Fruit fly (Drosophila melanogaster) whole organism, prepupa: ENCODE results near the gene ymp.

ENCODE experiments used
- Blimp-1 ChIP-seq: fragments of 200-800 bp; sonication (Bioruptor generic); optimal IDR thresholded peaks from 3 replicates; lab custom pipeline; 2017; ENCODE audit warnings: missing biosample characterization, missing genetic modification characterization, mild to moderate bottlenecking, moderate library complexity, missing genetic modification reagents
- CG10631 ChIP-seq: fragments of 200-800 bp; sonication (Bioruptor generic); optimal IDR thresholded peaks from 2 replicates; lab custom pipeline; 2016; ENCODE audit warnings: missing biosample characterization, missing genetic modification characterization
- CG10669 ChIP-seq: fragments of 200-800 bp; sonication (Bioruptor generic); optimal IDR thresholded peaks from 3 replicates; lab custom pipeline; 2018; ENCODE audit warnings: missing biosample characterization, mild to moderate bottlenecking, missing genetic modification characterization, moderate library complexity
- CG11294 ChIP-seq: fragments of 200-800 bp; sonication (Bioruptor generic); IDR thresholded peaks from 2 replicates; pipeline ENCODE4 v1.3.6; 2022; ENCODE audit warnings: missing biosample characterization, missing genetic modification characterization
- CG11762 ChIP-seq: fragments of 200-800 bp; sonication (Bioruptor generic); optimal IDR thresholded peaks from 3 replicates; lab custom pipeline; 2016; ENCODE audit warnings: missing biosample characterization, missing genetic modification characterization; ENCODE audit not compliant: insufficient read depth
- CG11902 ChIP-seq: fragments of 200-800 bp; sonication (Bioruptor generic); optimal IDR thresholded peaks from 3 replicates; lab custom pipeline; 2016; ENCODE audit warnings: missing biosample characterization, missing genetic modification characterization
- CG1621 ChIP-seq: fragments of 200-800 bp; sonication (Bioruptor generic); optimal IDR thresholded peaks from 3 replicates; lab custom pipeline; 2018; ENCODE audit warnings: missing biosample characterization, mild to moderate bottlenecking, missing genetic modification characterization
- CG16779 ChIP-seq: fragments of 200-800 bp; sonication (Bioruptor generic); optimal IDR thresholded peaks from 3 replicates; lab custom pipeline; 2017; ENCODE audit warnings: missing biosample characterization, mild to moderate bottlenecking, missing genetic modification characterization
- CG3032 ChIP-seq: fragments of 200-800 bp; optimal IDR thresholded peaks from 2 replicates; lab custom pipeline; 2019; ENCODE audit warnings: missing biosample characterization, mild to moderate bottlenecking, missing genetic modification characterization, moderate library complexity
- CG31627 ChIP-seq: fragments of 200-800 bp; sonication (Bioruptor generic); optimal IDR thresholded peaks from 3 replicates; lab custom pipeline; 2016; ENCODE audit warnings: missing biosample characterization, missing genetic modification characterization
- CG32006 ChIP-seq: fragments of 200-800 bp; sonication (Bioruptor generic); optimal IDR thresholded peaks from 3 replicates; lab custom pipeline; 2017; ENCODE audit warnings: missing biosample characterization, mild to moderate bottlenecking, missing genetic modification characterization
- CG4318 ChIP-seq: fragments of 200-800 bp; sonication (Bioruptor generic); optimal IDR thresholded peaks from 3 replicates; lab custom pipeline; 2017; ENCODE audit warnings: missing biosample characterization, mild to moderate bottlenecking, missing genetic modification characterization
- CG6163 ChIP-seq: fragments of 200-800 bp; sonication (Bioruptor generic); IDR thresholded peaks from 3 replicates; pipeline ENCODE4 v1.3.6; 2022; ENCODE audit warnings: missing biosample characterization, missing genetic modification characterization
- CG6792 ChIP-seq: fragments of 200-800 bp; sonication (Bioruptor generic); optimal IDR thresholded peaks from 3 replicates; lab custom pipeline; 2016; ENCODE audit warnings: missing biosample characterization, missing genetic modification characterization
- CG6808 ChIP-seq: fragments of 200-800 bp; sonication (Bioruptor generic); optimal IDR thresholded peaks from 3 replicates; lab custom pipeline; 2017; ENCODE audit warnings: missing biosample characterization, missing genetic modification characterization, mild to moderate bottlenecking, moderate library complexity, missing genetic modification reagents
- CG6854 ChIP-seq: fragments of 200-800 bp; sonication (Bioruptor generic); optimal IDR thresholded peaks from 2 replicates; lab custom pipeline; 2017; ENCODE audit warnings: missing biosample characterization, mild to moderate bottlenecking, missing genetic modification characterization
- CG8119 ChIP-seq: fragments of 200-800 bp; sonication (Bioruptor generic); IDR thresholded peaks from 3 replicates; pipeline ENCODE4 v1.3.6; 2022; ENCODE audit warnings: missing biosample characterization, missing genetic modification characterization
- CG8632 ChIP-seq: fragments of 200-800 bp; sonication (Bioruptor generic); optimal IDR thresholded peaks from 3 replicates; lab custom pipeline; 2016; ENCODE audit warnings: missing biosample characterization, missing genetic modification characterization
- CG9139 ChIP-seq: fragments of 200-800 bp; sonication (Bioruptor generic); optimal IDR thresholded peaks from 3 replicates; lab custom pipeline; 2017; ENCODE audit warnings: missing biosample characterization, mild to moderate bottlenecking, missing genetic modification characterization
- Eip75B ChIP-seq: fragments of 200-800 bp; sonication (Bioruptor generic); optimal IDR thresholded peaks from 3 replicates; lab custom pipeline; 2016; ENCODE audit warnings: missing biosample characterization, missing genetic modification characterization
- Eip78C ChIP-seq: fragments of 200-800 bp; sonication (Bioruptor generic); peaks from one replicate; lab custom pipeline; 2016; ENCODE audit warnings: missing biosample characterization, missing genetic modification characterization
- Eip93F ChIP-seq: fragments of 200-800 bp; sonication (Bioruptor generic); optimal IDR thresholded peaks from 2 replicates; lab custom pipeline; 2016; ENCODE audit warnings: missing biosample characterization, mild to moderate bottlenecking, missing genetic modification characterization
- Ets96B ChIP-seq: fragments of 200-800 bp; optimal IDR thresholded peaks from 2 replicates; lab custom pipeline; 2019; ENCODE audit warnings: missing biosample characterization, mild to moderate bottlenecking, missing genetic modification characterization, moderate library complexity
- Gug ChIP-seq: fragments of 200-800 bp; sonication (Bioruptor generic); IDR thresholded peaks from 2 replicates; pipeline ENCODE4 v1.3.6; 2022; ENCODE audit warnings: missing biosample characterization, missing genetic modification characterization
- Hr38 ChIP-seq: sonication (Bioruptor generic); optimal IDR thresholded peaks from 2 replicates; lab custom pipeline; 2016; ENCODE audit warnings: missing biosample characterization, missing genetic modification characterization
- Hr4 ChIP-seq: fragments of 200-800 bp; sonication (Bioruptor generic); optimal IDR thresholded peaks from 3 replicates; lab custom pipeline; 2016; ENCODE audit warnings: missing biosample characterization, missing genetic modification characterization
- Lpt ChIP-seq: fragments of 200-800 bp; sonication (Bioruptor generic); optimal IDR thresholded peaks from 3 replicates; lab custom pipeline; 2016; ENCODE audit warnings: missing biosample characterization, missing genetic modification characterization
- Met ChIP-seq: fragments of 200-800 bp; sonication (Bioruptor generic); optimal IDR thresholded peaks from 3 replicates; lab custom pipeline; 2016; ENCODE audit warnings: missing biosample characterization, missing genetic modification characterization
- OdsH ChIP-seq: fragments of 200-800 bp; sonication (Bioruptor generic); optimal IDR thresholded peaks from 3 replicates; lab custom pipeline; 2016; ENCODE audit warnings: missing biosample characterization, missing genetic modification characterization
- Smox ChIP-seq: fragments of 200-800 bp; sonication (Bioruptor generic); optimal IDR thresholded peaks from 3 replicates; lab custom pipeline; 2016; ENCODE audit warnings: missing biosample characterization, missing genetic modification characterization
- Sox102F ChIP-seq: fragments of 200-800 bp; sonication (Bioruptor generic); optimal IDR thresholded peaks from 2 replicates; lab custom pipeline; 2016; ENCODE audit warnings: missing biosample characterization, mild to moderate bottlenecking, missing genetic modification characterization
- Sox14 ChIP-seq: fragments of 200-800 bp; sonication (Bioruptor generic); optimal IDR thresholded peaks from 3 replicates; lab custom pipeline; 2016; ENCODE audit warnings: missing biosample characterization, missing genetic modification characterization
- Sox15 ChIP-seq: fragments of 200-800 bp; sonication (Bioruptor generic); optimal IDR thresholded peaks from 3 replicates; lab custom pipeline; 2016; ENCODE audit warnings: missing biosample characterization, missing genetic modification characterization
- achi ChIP-seq: fragments of 200-800 bp; sonication (Bioruptor generic); optimal IDR thresholded peaks from 3 replicates; lab custom pipeline; 2016; ENCODE audit warnings: missing biosample characterization, missing genetic modification characterization
- acj6 ChIP-seq: fragments of 200-800 bp; sonication (Bioruptor generic); optimal IDR thresholded peaks from 3 replicates; lab custom pipeline; 2016; ENCODE audit warnings: missing biosample characterization, missing genetic modification characterization
- dac ChIP-seq: fragments of 200-800 bp; sonication (Bioruptor generic); optimal IDR thresholded peaks from 2 replicates; lab custom pipeline; 2017; ENCODE audit warnings: missing biosample characterization, mild to moderate bottlenecking, missing genetic modification characterization
- esn ChIP-seq: fragments of 200-800 bp; sonication (Bioruptor generic); optimal IDR thresholded peaks from 2 replicates; lab custom pipeline; 2016; ENCODE audit warnings: missing biosample characterization, mild to moderate bottlenecking, missing genetic modification characterization, moderate library complexity
- fd59A ChIP-seq: fragments of 200-800 bp; sonication (Bioruptor generic); optimal IDR thresholded peaks from 2 replicates; lab custom pipeline; 2017; ENCODE audit warnings: missing biosample characterization, mild to moderate bottlenecking, missing genetic modification characterization, missing genetic modification reagents
- fd85E ChIP-seq: fragments of 200-800 bp; sonication (Bioruptor generic); optimal IDR thresholded peaks from 3 replicates; lab custom pipeline; 2016; ENCODE audit warnings: missing biosample characterization, missing genetic modification characterization
- fkh ChIP-seq: fragments of 200-800 bp; sonication (Bioruptor generic); optimal IDR thresholded peaks from 3 replicates; lab custom pipeline; 2017; ENCODE audit warnings: missing biosample characterization, mild to moderate bottlenecking, missing genetic modification characterization, moderate library complexity
- lz ChIP-seq: fragments of 200-800 bp; sonication (Bioruptor generic); optimal IDR thresholded peaks from 3 replicates; lab custom pipeline; 2016; ENCODE audit warnings: missing biosample characterization, missing genetic modification characterization
- net ChIP-seq: fragments of 200-800 bp; sonication (Bioruptor generic); optimal IDR thresholded peaks from 3 replicates; lab custom pipeline; 2016; ENCODE audit warnings: missing biosample characterization, missing genetic modification characterization
- ss ChIP-seq, 2 experiments: fragments of 200-800 bp; sonication (Bioruptor generic); optimal IDR thresholded peaks; 2 replicates in 1 of 2; 3 replicates in 1 of 2; lab custom pipeline; 2017 to 2018; ENCODE audit warnings: mild to moderate bottlenecking in 2 of 2, missing biosample characterization in 2 of 2, missing genetic modification characterization in 2 of 2, moderate library complexity in 1 of 2
- topi ChIP-seq: fragments of 200-800 bp; sonication (Bioruptor generic); optimal IDR thresholded peaks from 3 replicates; lab custom pipeline; 2016; ENCODE audit warnings: missing biosample characterization, missing genetic modification characterization
- vri ChIP-seq: fragments of 200-800 bp; sonication (Bioruptor generic); optimal IDR thresholded peaks from 3 replicates; lab custom pipeline; 2016; ENCODE audit warnings: missing biosample characterization, mild to moderate bottlenecking, missing genetic modification characterization

The ymp gene

dm6 chr3R:25637294-25638174, 28.6 kb upstream of the ymp start, which contains the start of gene jigr1 (continued):
- TF ChIP-seq Smox (GFP tag; lab: Kevin White, UChicago) (peak; percentile 74), CG8119 (GFP tag; lab: Robert Waterston, UW) (0 out of 3 replicates have a peak, but pooled peaks have one; percentile 29), CG4318 (GFP tag; lab: Kevin White, UChicago) (no peak), dac (GFP tag; lab: Kevin White, UChicago) (no peak), topi (peak; percentile 78), Gug (GFP tag; lab: Robert Waterston, UW) (no peak), CG6163 (peak; percentile 41; the same call in 1 of the 3 replicates), Blimp-1 (GFP tag; lab: Kevin White, UChicago) (peak; percentile 20), Hr38 (GFP tag; lab: Kevin White, UChicago) (no peak), CG10631 (GFP tag; lab: Kevin White, UChicago) (peak; percentile 56), CG32006 (GFP tag; lab: Kevin White, UChicago) (peak; percentile 50), CG11294 (no peak), fkh (no peak), net (peak; percentile 42), CG11762 (peak; percentile 50), CG6808 (GFP tag; lab: Kevin White, UChicago) (peak; percentile 79), Eip78C (GFP tag; lab: Kevin White, UChicago) (peak; percentile 92), vri (GFP tag; lab: Kevin White, UChicago) (peak; percentile 71), Eip93F (GFP tag; lab: Kevin White, UChicago) (peak; percentile 24), ss (GFP tag; optimal IDR thresholded peaks at IDR 0.05; lab: Kevin White, UChicago) (peak; percentile 74 to 80), Ets96B (peak; percentile 62), OdsH (GFP tag; lab: Kevin White, UChicago) (peak; percentile 64), CG1621 (peak; percentile 32), CG10669 (GFP tag; lab: Kevin White, UChicago) (peak; percentile 69), CG31627 (GFP tag; lab: Kevin White, UChicago) (peak; percentile 77), Sox15 (GFP tag; lab: Kevin White, UChicago) (peak; percentile 21), CG9139 (peak; percentile 57), esn (GFP tag; lab: Kevin White, UChicago) (peak; percentile 84), CG8632 (GFP tag; lab: Kevin White, UChicago) (peak; percentile 52), acj6 (GFP tag; lab: Kevin White, UChicago) (peak; percentile 75), fd59A (GFP tag; lab: Kevin White, UChicago) (peak; percentile 49), CG6854 (peak; percentile 28), CG16779 (tag; lab: Kevin White, UChicago) (no peak)
- TF ChIP-seq, all 60 proteins: peak for 48

DNA sequence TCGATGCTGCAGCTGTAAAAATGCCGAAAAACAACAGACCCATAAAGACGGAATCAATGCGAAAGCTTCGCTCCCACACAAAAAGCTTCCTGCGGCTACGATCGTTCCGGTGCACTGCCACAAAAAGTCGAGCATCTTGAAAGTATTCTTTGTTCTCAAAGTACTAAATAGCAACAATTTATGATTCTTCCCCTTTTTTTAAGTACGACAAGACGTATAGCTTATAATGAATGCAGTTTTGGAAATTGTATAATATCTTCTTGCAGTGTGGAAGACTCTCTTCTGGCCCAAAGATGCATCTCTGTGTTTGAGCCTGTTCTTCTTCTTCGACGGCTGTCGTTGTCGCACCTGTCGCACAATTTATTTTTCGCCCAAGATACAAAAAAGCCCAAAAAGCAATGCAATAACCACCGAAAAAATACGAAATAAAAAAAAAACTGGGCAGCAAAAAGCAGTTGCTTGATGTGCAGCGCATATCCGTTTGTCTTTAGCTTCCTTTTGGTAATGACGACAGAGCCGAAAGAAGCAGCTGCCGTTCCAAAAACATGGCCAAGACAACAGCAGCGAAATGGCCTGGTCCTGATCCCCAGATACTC, 25.0 kb upstream of the ymp start:
- TF ChIP-seq CG6792 (peak; percentile 74), CG32006 (GFP tag; lab: Kevin White, UChicago) (no peak), CG11294 (no peak), CG1621 (no peak), CG9139 (no peak), CG8119 (GFP tag; lab: Robert Waterston, UW) (no peak), CG6808 (GFP tag; lab: Kevin White, UChicago) (no peak), Sox102F (GFP tag; lab: Kevin White, UChicago) (peak; percentile 86), esn (GFP tag; lab: Kevin White, UChicago) (peak; percentile 91), achi (GFP tag; lab: Kevin White, UChicago) (peak; percentile 53), Hr4 (GFP tag; lab: Kevin White, UChicago) (no peak), Gug (GFP tag; lab: Robert Waterston, UW) (no peak), Met (peak; percentile 89), Eip78C (GFP tag; lab: Kevin White, UChicago) (peak; percentile 83), Sox15 (GFP tag; lab: Kevin White, UChicago) (peak; percentile 50), CG11902 (GFP tag; lab: Kevin White, UChicago) (peak; percentile 69), CG6163 (peak; percentile 63; the same call in 2 of the 3 replicates), Eip75B (GFP tag; lab: Kevin White, UChicago) (peak; percentile 63), Lpt (GFP tag; lab: Kevin White, UChicago) (no peak), topi (peak; percentile 81), CG3032 (tag; lab: Kevin White, UChicago) (peak; percentile 16), lz (GFP tag; lab: Kevin White, UChicago) (peak; percentile 81), fkh (no peak), CG10631 (GFP tag; lab: Kevin White, UChicago) (peak; percentile 42), Ets96B (peak; percentile 4), acj6 (GFP tag; lab: Kevin White, UChicago) (peak; percentile 73), Sox14 (peak; percentile 65), fd85E (GFP tag; lab: Kevin White, UChicago) (no peak), OdsH (GFP tag; lab: Kevin White, UChicago) (peak; percentile 70), CG4318 (GFP tag; lab: Kevin White, UChicago) (no peak)
